Fruit fly (Drosophila melanogaster): ENCODE results near the gene sstn.
A peak's percentile ranks its signal among the peaks of the same experiment; 100 is the strongest.

Gene sstn

dm6 chr3L:15116536-15116935 lies 22.0 kb upstream of the sstn start, which contains the start of gene Cep135 (continued):
- TF ChIP-seq Pdp1 (GFP tag; optimal IDR thresholded peaks at IDR 0.05) (no peak), Dip2 (GFP tag; IDR thresholded peaks at IDR 0.05) (no peak), Scr (GFP tag; IDR thresholded peaks at IDR 0.05; ENCODE audit: partially characterized antibody) (peak; percentile 82), pzg (GFP tag; optimal IDR thresholded peaks at IDR 0.05) (peak; percentile 71), CG6654 (GFP tag; optimal IDR thresholded peaks at IDR 0.05) (no peak), ham (GFP tag; IDR thresholded peaks at IDR 0.05) (no peak), dpn (GFP tag; optimal IDR thresholded peaks at IDR 0.05) (no peak), Awh (GFP tag; IDR thresholded peaks at IDR 0.05) (no peak), CG32767 (GFP tag; IDR thresholded peaks at IDR 0.05) (no peak), Rfx (GFP tag; IDR thresholded peaks at IDR 0.05) (no peak), E2f2 (GFP tag; IDR thresholded peaks at IDR 0.05) (peak; percentile 85), HHEX (GFP tag; optimal IDR thresholded peaks at IDR 0.05) (no peak), Sox102F (GFP tag; optimal IDR thresholded peaks at IDR 0.05) (no peak), cg (GFP tag; optimal IDR thresholded peaks at IDR 0.05) (no peak), ind (GFP tag; optimal IDR thresholded peaks at IDR 0.05) (no peak), nau (GFP tag; optimal IDR thresholded peaks at IDR 0.05) (no peak), tx (GFP tag; optimal IDR thresholded peaks at IDR 0.05) (no peak), Asciz (GFP tag; optimal IDR thresholded peaks at IDR 0.05) (no peak), salm (tag; optimal IDR thresholded peaks at IDR 0.05) (no peak), CG14667 (GFP tag; IDR thresholded peaks at IDR 0.05) (no peak), CG31441 (GFP tag; IDR thresholded peaks at IDR 0.05) (no peak), sim (GFP tag; IDR thresholded peaks at IDR 0.05) (no peak), CG9215 (GFP tag; IDR thresholded peaks at IDR 0.05) (no peak), vfl (GFP tag; optimal IDR thresholded peaks at IDR 0.05) (no peak), fu2 (GFP tag; optimal IDR thresholded peaks at IDR 0.05) (no peak), Lhr (GFP tag; optimal IDR thresholded peaks at IDR 0.05) (no peak), HmgZ (tag; optimal IDR thresholded peaks at IDR 0.05) (no peak), CG33557 (GFP tag; optimal IDR thresholded peaks at IDR 0.05) (no peak), CG12155 (GFP tag; optimal IDR thresholded peaks at IDR 0.05) (no peak), YL-1 (GFP tag; optimal IDR thresholded peaks at IDR 0.05) (peak; percentile 20), cwo (GFP tag; optimal IDR thresholded peaks at IDR 0.05) (no peak), hbn (GFP tag; IDR thresholded peaks at IDR 0.05; ENCODE audit: partially characterized antibody) (peak; percentile 89), CG4820 (GFP tag; optimal IDR thresholded peaks at IDR 0.05) (no peak), yki (optimal IDR thresholded peaks at IDR 0.05) (no peak), CG30431 (GFP tag; optimal IDR thresholded peaks at IDR 0.05) (no peak), CG15696 (tag; optimal IDR thresholded peaks at IDR 0.05) (no peak), Spps (tag; optimal IDR thresholded peaks at IDR 0.05) (no peak), eyg (GFP tag; optimal IDR thresholded peaks at IDR 0.05) (no peak), Fer2 (tag; optimal IDR thresholded peaks at IDR 0.05) (no peak), CG6765 (GFP tag; optimal IDR thresholded peaks at IDR 0.05) (no peak), crp (GFP tag; optimal IDR thresholded peaks at IDR 0.05) (no peak), ssp (GFP tag; IDR thresholded peaks at IDR 0.05) (no peak), vnd (GFP tag; IDR thresholded peaks at IDR 0.05; ENCODE audit: partially characterized antibody) (peak; percentile 82), Dp (GFP tag; optimal IDR thresholded peaks at IDR 0.05) (peak; percentile 81), crc (GFP tag; optimal IDR thresholded peaks at IDR 0.05) (no peak), unpg (GFP tag; optimal IDR thresholded peaks at IDR 0.05) (no peak), tap (tag; optimal IDR thresholded peaks at IDR 0.05) (no peak), Taf1 (GFP tag; IDR thresholded peaks at IDR 0.05) (no peak), CG17361 (GFP tag; IDR thresholded peaks at IDR 0.05) (no peak), z (GFP tag; IDR thresholded peaks at IDR 0.05) (no peak), CG13287 (GFP tag; IDR thresholded peaks at IDR 0.05; ENCODE audit: partially characterized antibody) (peak; percentile 96), CG6791 (GFP tag; IDR thresholded peaks at IDR 0.05; ENCODE audit: partially characterized antibody) (peak; percentile 90)
